Fruit fly (Drosophila melanogaster): ENCODE measurements around the gene CG31041.

The CG31041 gene

DNA sequence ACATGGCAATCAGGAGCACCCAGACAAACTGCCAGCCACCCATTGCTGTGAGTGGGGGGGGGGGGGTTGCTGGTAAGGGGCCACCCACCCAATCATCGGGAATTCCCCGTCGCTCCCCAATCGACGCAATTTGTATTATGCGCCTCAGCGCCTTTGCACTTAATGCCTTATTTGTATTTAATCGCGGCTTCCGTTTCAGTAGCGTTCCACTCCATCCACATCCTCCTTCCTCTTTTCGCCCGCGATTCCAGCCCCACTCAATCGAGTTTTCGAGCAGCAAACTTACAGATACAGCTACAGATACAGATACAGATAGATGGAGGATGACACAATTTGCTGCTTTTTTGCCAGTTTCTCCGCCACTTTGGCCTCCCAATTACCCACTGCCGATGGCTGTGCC, 20.3 kb upstream of the CG31041 start:
- TF ChIP-seq Hr96 (GFP tag; optimal IDR thresholded peaks at IDR 0.05) = no peak
- TF ChIP-seq Clk (GFP tag; optimal IDR thresholded peaks at IDR 0.05) = no peak
- TF ChIP-seq CG14711 (tag; optimal IDR thresholded peaks at IDR 0.05) = no peak
- no peak for TF ChIP-seq cic (GFP tag; optimal IDR thresholded peaks at IDR 0.05)
- no peak for TF ChIP-seq Crg-1 (GFP tag; optimal IDR thresholded peaks at IDR 0.05)
- TF ChIP-seq cnc (optimal IDR thresholded peaks at IDR 0.05) = no peak
- no peak for TF ChIP-seq CG33017 (tag; optimal IDR thresholded peaks at IDR 0.05)
- no peak for TF ChIP-seq CG12768 (GFP tag; optimal IDR thresholded peaks at IDR 0.05)
- TF ChIP-seq CG5204 (GFP tag; optimal IDR thresholded peaks at IDR 0.05) = no peak
- no peak for TF ChIP-seq CG7101 (tag; optimal IDR thresholded peaks at IDR 0.05)
- no peak for TF ChIP-seq CG11617 (GFP tag; optimal IDR thresholded peaks at IDR 0.05)

DNA sequence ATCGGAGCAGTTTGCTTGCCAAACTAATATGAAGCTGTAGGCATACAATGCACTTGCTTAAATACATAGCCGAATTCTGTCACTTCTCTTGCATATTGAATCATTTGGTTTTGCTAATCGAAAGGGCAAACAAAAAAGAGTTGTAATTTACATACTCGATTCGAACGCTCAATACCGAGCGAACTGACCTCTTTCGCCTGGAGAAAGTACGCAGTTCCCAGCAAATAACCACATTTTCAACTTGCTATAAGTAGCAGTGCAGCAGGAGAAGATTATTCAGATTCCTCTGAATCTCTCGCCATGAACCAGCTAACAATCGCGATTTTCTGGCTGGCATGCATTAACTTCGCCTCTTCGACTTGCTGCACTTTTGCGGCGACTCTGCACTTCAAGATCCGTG, 17.5 kb upstream of the CG31041 start, which contains the start of gene Diedel2:
Gene Diedel2, plus strand, starts transcription at position 301 of the 400 bp plus-strand sequence.
- TF ChIP-seq cnc (optimal IDR thresholded peaks at IDR 0.05) = no peak
- TF ChIP-seq Crg-1 (GFP tag; optimal IDR thresholded peaks at IDR 0.05) = no peak
- no peak for TF ChIP-seq tj (GFP tag; optimal IDR thresholded peaks at IDR 0.05)
- TF ChIP-seq CG5204 (GFP tag; optimal IDR thresholded peaks at IDR 0.05) = no peak
- no peak for TF ChIP-seq CG33017 (tag; optimal IDR thresholded peaks at IDR 0.05)
- no peak for TF ChIP-seq CG1620 (GFP tag; optimal IDR thresholded peaks at IDR 0.05)
- TF ChIP-seq CG14711 (tag; optimal IDR thresholded peaks at IDR 0.05) = no peak
- TF ChIP-seq CG7101 (tag; optimal IDR thresholded peaks at IDR 0.05) = no peak
- TF ChIP-seq Hr96 (GFP tag; optimal IDR thresholded peaks at IDR 0.05) = no peak
- no peak for TF ChIP-seq toe (GFP tag; optimal IDR thresholded peaks at IDR 0.05)
- no peak for TF ChIP-seq CG11617 (GFP tag; optimal IDR thresholded peaks at IDR 0.05)
- TF ChIP-seq cic (GFP tag; optimal IDR thresholded peaks at IDR 0.05) = no peak
- no peak for TF ChIP-seq bab1 (GFP tag; optimal IDR thresholded peaks at IDR 0.05)
- TF ChIP-seq CG7045 (GFP tag; optimal IDR thresholded peaks at IDR 0.05) = no peak
- TF ChIP-seq Mnt (GFP tag; optimal IDR thresholded peaks at IDR 0.05) = no peak
- TF ChIP-seq kay (GFP tag; ENCODE audit: borderline replicate concordance) = no peak
- no peak for TF ChIP-seq Clk (GFP tag; optimal IDR thresholded peaks at IDR 0.05)

DNA sequence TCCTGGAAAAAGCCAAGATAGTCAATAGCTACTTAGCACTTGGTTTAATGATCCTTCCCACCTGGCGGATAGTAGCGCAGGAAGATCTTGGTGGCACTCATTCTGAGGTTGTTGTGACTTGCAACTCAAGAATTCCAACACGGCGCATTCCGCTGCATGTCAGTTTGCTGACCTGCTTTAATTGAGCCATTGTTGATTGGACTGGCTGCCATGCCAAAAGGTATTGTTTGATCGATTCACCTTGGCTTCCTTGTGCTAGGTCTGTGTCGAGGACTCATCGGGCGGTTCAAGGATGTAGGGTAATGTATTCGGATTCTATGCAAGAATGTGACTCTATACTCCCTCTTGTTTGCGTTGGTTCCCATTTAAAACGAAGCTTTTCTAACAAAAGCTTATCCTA, 10.1 kb upstream of the CG31041 start, which contains the start of gene CG7568:
Gene CG7568, minus strand, starts transcription at position 101 of the 400 bp plus-strand sequence.
- no peak for TF ChIP-seq ovo (GFP tag; optimal IDR thresholded peaks at IDR 0.05)
- no peak for TF ChIP-seq CG11617 (GFP tag; optimal IDR thresholded peaks at IDR 0.05)
- no peak for TF ChIP-seq Clk (GFP tag; optimal IDR thresholded peaks at IDR 0.05)
- TF ChIP-seq Mnt (GFP tag; optimal IDR thresholded peaks at IDR 0.05) = no peak

- TF ChIP-seq bab1 (GFP tag; optimal IDR thresholded peaks at IDR 0.05) (no peak), CG7045 (GFP tag; optimal IDR thresholded peaks at IDR 0.05) (no peak), CG7101 (tag; optimal IDR thresholded peaks at IDR 0.05) (no peak), CG33017 (tag; optimal IDR thresholded peaks at IDR 0.05) (no peak), CG1620 (GFP tag; optimal IDR thresholded peaks at IDR 0.05) (no peak), toe (GFP tag; optimal IDR thresholded peaks at IDR 0.05) (no peak), CG12768 (GFP tag; optimal IDR thresholded peaks at IDR 0.05) (no peak)
Observed at dm6 chr3R:29592139-29592814, 1.6 kb upstream of the CG31041 start.

DNA sequence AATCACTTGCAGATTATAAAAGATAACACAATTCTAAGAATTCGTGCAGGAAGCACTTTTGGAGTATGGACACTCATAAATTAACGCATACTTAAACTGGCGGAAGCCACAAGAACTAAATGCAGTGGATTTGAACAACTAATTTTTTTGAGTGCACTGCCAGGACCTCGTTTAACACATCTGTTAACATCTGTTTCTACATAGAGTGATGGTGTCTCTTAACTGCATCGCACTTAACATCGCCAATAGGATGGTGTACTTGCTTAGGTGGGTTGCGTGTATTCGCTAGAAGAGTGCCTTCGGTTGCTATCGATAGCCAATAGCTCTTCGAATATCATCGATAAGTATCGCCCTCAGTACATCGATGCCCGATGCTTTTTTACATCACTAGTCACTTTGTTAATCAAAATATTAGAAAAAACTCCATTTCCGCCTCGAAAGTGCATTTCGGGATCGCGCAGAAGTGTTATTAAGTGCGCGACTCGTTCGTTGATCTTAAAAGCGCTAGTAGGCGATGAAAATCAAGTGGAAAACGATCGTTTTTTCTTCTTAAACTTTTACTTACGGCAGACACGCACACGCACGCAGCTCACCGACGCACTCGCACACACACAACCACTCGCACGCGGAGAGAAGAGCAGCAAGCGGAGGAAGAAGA, 904 bp upstream of the CG31041 start, which contains the start of gene alph:
Gene alph, plus strand, starts transcription at position 351 of the 658 bp plus-strand sequence.
- TF ChIP-seq cnc (optimal IDR thresholded peaks at IDR 0.05) (no peak), Hr96 (GFP tag; optimal IDR thresholded peaks at IDR 0.05) (peak; percentile 13), CG33017 (tag; optimal IDR thresholded peaks at IDR 0.05) (no peak), toe (GFP tag; optimal IDR thresholded peaks at IDR 0.05) (peak; percentile 20), CG5204 (GFP tag; optimal IDR thresholded peaks at IDR 0.05) (no peak), cic (GFP tag; optimal IDR thresholded peaks at IDR 0.05) (no peak), CG7045 (GFP tag; optimal IDR thresholded peaks at IDR 0.05) (no peak), Crg-1 (GFP tag; optimal IDR thresholded peaks at IDR 0.05) (no peak), Mnt (GFP tag; optimal IDR thresholded peaks at IDR 0.05) (peak; percentile 28)

dm6 chr3R:29589662-29590061, 1.0 kb downstream of the CG31041 start, which contains the start of gene CG11470:
TSS of gene CG11470 (minus strand) at chr3R:29589762.
- TF ChIP-seq pad (GFP tag; optimal IDR thresholded peaks at IDR 0.05) (no peak), Crg-1 (GFP tag; optimal IDR thresholded peaks at IDR 0.05) (no peak), Mnt (GFP tag; optimal IDR thresholded peaks at IDR 0.05) (no peak), toe (GFP tag; optimal IDR thresholded peaks at IDR 0.05) (no peak)

- TF ChIP-seq CG7045 (GFP tag; optimal IDR thresholded peaks at IDR 0.05) = no peak
- TF ChIP-seq tj (GFP tag; optimal IDR thresholded peaks at IDR 0.05) = no peak
- TF ChIP-seq CG5204 (GFP tag; optimal IDR thresholded peaks at IDR 0.05) = no peak
- no peak for TF ChIP-seq CG11617 (GFP tag; optimal IDR thresholded peaks at IDR 0.05)
- no peak for TF ChIP-seq CG14711 (tag; optimal IDR thresholded peaks at IDR 0.05)
- no peak for TF ChIP-seq pad (GFP tag; optimal IDR thresholded peaks at IDR 0.05)
- TF ChIP-seq Hr96 (GFP tag; optimal IDR thresholded peaks at IDR 0.05) = no peak
- TF ChIP-seq CG1620 (GFP tag; optimal IDR thresholded peaks at IDR 0.05) = no peak
- TF ChIP-seq Crg-1 (GFP tag; optimal IDR thresholded peaks at IDR 0.05) = no peak
- TF ChIP-seq cnc (optimal IDR thresholded peaks at IDR 0.05) = no peak
- no peak for TF ChIP-seq toe (GFP tag; optimal IDR thresholded peaks at IDR 0.05)
- no peak for TF ChIP-seq CG7101 (tag; optimal IDR thresholded peaks at IDR 0.05)
- TF ChIP-seq Mnt (GFP tag; optimal IDR thresholded peaks at IDR 0.05) = no peak
- TF ChIP-seq kay (GFP tag; ENCODE audit: borderline replicate concordance) = no peak
- no peak for TF ChIP-seq ovo (GFP tag; optimal IDR thresholded peaks at IDR 0.05)
- TF ChIP-seq bab1 (GFP tag; optimal IDR thresholded peaks at IDR 0.05) = no peak
Observed at dm6 chr3R:29588004-29588403, 2.7 kb downstream of the CG31041 start, which contains the start of gene CG7567. TSS of gene CG7567 (minus strand) at chr3R:29588104.

Data from whole organism, adult.